Worm (Caenorhabditis elegans) whole organism, L4 larva: Measurements from ENCODE around the gene odr-7.
A peak's percentile ranks its signal among the peaks of the same experiment; 100 is the strongest.

Source experiments
- D1046.2 ChIP-seq: fragments of 200-800 bp; sonication (Bioruptor generic); IDR thresholded peaks from 2 replicates; pipeline ENCODE4 v1.3.6; 2022; ENCODE audit warnings: missing genetic modification characterization, missing compliant biosample characterization
- F10B5.3 ChIP-seq: sonication (generic microtip); optimal IDR thresholded peaks from 2 replicates; lab custom pipeline; 2016; ENCODE audit warnings: mild to moderate bottlenecking, missing genetic modification characterization, missing compliant biosample characterization
- T20F7.1 ChIP-seq: fragments of 200-800 bp; sonication (Bioruptor generic); optimal IDR thresholded peaks from 2 replicates; lab custom pipeline; 2018; ENCODE audit warnings: mild to moderate bottlenecking, missing genetic modification characterization, missing compliant biosample characterization
- aha-1 ChIP-seq: fragments of 150-350 bp; peaks from one replicate; lab custom pipeline; 2014; ENCODE audit warnings: missing biosample characterization, missing genetic modification characterization
- ceh-20 ChIP-seq: fragments of 200-800 bp; sonication (Bioruptor generic); IDR thresholded peaks from 2 replicates; pipeline ENCODE4 v1.3.6; 2022; ENCODE audit warnings: missing genetic modification reagents, missing genetic modification characterization, missing compliant biosample characterization
- cey-2 ChIP-seq: sonication (generic microtip); optimal IDR thresholded peaks from 3 replicates; lab custom pipeline; 2017; ENCODE audit warnings: missing genetic modification characterization, mild to moderate bottlenecking, missing compliant biosample characterization, antibody characterized with exemption, borderline replicate concordance; ENCODE audit not compliant: insufficient read depth
- daf-16 ChIP-seq, 3 experiments: sonication (generic microtip); optimal IDR thresholded peaks; 2 replicates each; lab custom pipeline; 2016 to 2017; ENCODE audit warnings: missing genetic modification characterization in 3 of 3, missing genetic modification reagents in 3 of 3, mild to moderate bottlenecking in 2 of 3, missing compliant biosample characterization in 2 of 3, missing biosample characterization in 1 of 3, moderate library complexity in 1 of 3
- dmd-6 ChIP-seq: fragments of 200-800 bp; sonication (Bioruptor generic); IDR thresholded peaks from 2 replicates; pipeline ENCODE4 v1.3.6; 2022; ENCODE audit warnings: missing genetic modification reagents, missing genetic modification characterization, missing compliant biosample characterization
- dpl-1 ChIP-seq: fragments of 150-350 bp; optimal IDR thresholded peaks from 2 replicates; lab custom pipeline; 2014; ENCODE audit warnings: missing biosample characterization, missing genetic modification reagents, missing genetic modification characterization
- duxl-1 ChIP-seq: sonication (generic microtip); optimal IDR thresholded peaks from 2 replicates; lab custom pipeline; 2016; ENCODE audit warnings: mild to moderate bottlenecking, missing genetic modification characterization, moderate library complexity, missing compliant biosample characterization; ENCODE audit not compliant: poor library complexity
- dve-1 ChIP-seq: sonication (generic microtip); optimal IDR thresholded peaks from 2 replicates; lab custom pipeline; 2017; ENCODE audit warnings: antibody characterized with exemption, mild to moderate bottlenecking, missing genetic modification characterization, missing compliant biosample characterization; ENCODE audit not compliant: insufficient read depth
- egl-27 ChIP-seq: sonication (generic microtip); optimal IDR thresholded peaks from 3 replicates; lab custom pipeline; 2017; ENCODE audit warnings: missing biosample characterization, missing genetic modification reagents, missing genetic modification characterization
- fos-1 ChIP-seq: fragments of 150-350 bp; optimal IDR thresholded peaks from 2 replicates; lab custom pipeline; 2014; ENCODE audit warnings: missing biosample characterization, missing genetic modification characterization
- hlh-11 ChIP-seq: fragments of 200-800 bp; sonication (Bioruptor generic); optimal IDR thresholded peaks from 2 replicates; lab custom pipeline; 2018; ENCODE audit warnings: mild to moderate bottlenecking, missing genetic modification characterization, missing compliant biosample characterization
- hlh-30 ChIP-seq: sonication (generic microtip); optimal IDR thresholded peaks from 2 replicates; lab custom pipeline; 2017; ENCODE audit warnings: antibody characterized with exemption, mild to moderate bottlenecking, missing genetic modification characterization, missing compliant biosample characterization; ENCODE audit not compliant: insufficient read depth
- hmg-1.1 ChIP-seq: fragments of 200-800 bp; sonication (Bioruptor generic); IDR thresholded peaks from 2 replicates; pipeline ENCODE4 v1.3.6; 2022; ENCODE audit warnings: missing genetic modification reagents, missing genetic modification characterization, missing compliant biosample characterization
- lin-1 ChIP-seq: fragments of 200-800 bp; sonication (Bioruptor generic); IDR thresholded peaks from 2 replicates; pipeline ENCODE4 v1.3.6; 2022; ENCODE audit warnings: missing genetic modification reagents, missing genetic modification characterization, missing compliant biosample characterization
- lsy-2 ChIP-seq, 2 experiments: fragments of 150-350 bp in 1 of 2; sonication (generic microtip) in 1 of 2; optimal IDR thresholded peaks; 2 replicates each; lab custom pipeline; 2014 to 2017; ENCODE audit warnings: missing biosample characterization in 2 of 2, missing genetic modification characterization in 2 of 2
- mdt-29 ChIP-seq: fragments of 200-800 bp; sonication (Bioruptor generic); IDR thresholded peaks from 2 replicates; pipeline ENCODE4 v1.3.6; 2022; ENCODE audit warnings: missing genetic modification reagents, missing genetic modification characterization, missing compliant biosample characterization
- mep-1 ChIP-seq: fragments of 150-350 bp; sonication (generic microtip); optimal IDR thresholded peaks from 3 replicates; lab custom pipeline; 2014; ENCODE audit warnings: missing biosample characterization, missing genetic modification characterization
- mxl-2 ChIP-seq: fragments of 200-800 bp; sonication (Bioruptor generic); conservative IDR thresholded peaks from 2 replicates; pipeline ENCODE4 v1.3.6; 2022; ENCODE audit warnings: missing genetic modification reagents, missing genetic modification characterization, missing compliant biosample characterization
- mxl-3 ChIP-seq: fragments of 200-800 bp; sonication (Bioruptor generic); optimal IDR thresholded peaks from 2 replicates; lab custom pipeline; 2018; ENCODE audit warnings: mild to moderate bottlenecking, missing genetic modification characterization, missing compliant biosample characterization
- nhr-10 ChIP-seq: fragments of 150-350 bp; optimal IDR thresholded peaks from 2 replicates; lab custom pipeline; 2014; ENCODE audit warnings: missing biosample characterization, missing genetic modification characterization
- nhr-102 ChIP-seq: sonication (generic microtip); optimal IDR thresholded peaks from 2 replicates; lab custom pipeline; 2016; ENCODE audit warnings: mild to moderate bottlenecking, missing genetic modification characterization, moderate library complexity, missing compliant biosample characterization
- nhr-11 ChIP-seq: fragments of 150-350 bp; optimal IDR thresholded peaks from 2 replicates; lab custom pipeline; 2014; ENCODE audit warnings: missing biosample characterization, missing genetic modification characterization
- nhr-28 ChIP-seq: fragments of 150-350 bp; optimal IDR thresholded peaks from 2 replicates; lab custom pipeline; 2014; ENCODE audit warnings: missing biosample characterization, missing genetic modification characterization
- nhr-42 ChIP-seq: fragments of 200-800 bp; sonication (Bioruptor generic); IDR thresholded peaks from 2 replicates; pipeline ENCODE4 v1.3.6; 2022; ENCODE audit warnings: missing genetic modification characterization, missing compliant biosample characterization
- nhr-48 ChIP-seq: sonication (generic microtip); optimal IDR thresholded peaks from 2 replicates; lab custom pipeline; 2016; ENCODE audit warnings: mild to moderate bottlenecking, missing genetic modification characterization, missing compliant biosample characterization
- nhr-77 ChIP-seq: fragments of 150-350 bp; optimal IDR thresholded peaks from 2 replicates; lab custom pipeline; 2014; ENCODE audit warnings: missing biosample characterization, missing genetic modification characterization
- pha-4 ChIP-seq, 2 experiments: fragments of 150-350 bp in 1 of 2; fragments of 200-800 bp in 1 of 2; sonication (Bioruptor generic) in 1 of 2; IDR thresholded peaks in 1 of 2; optimal IDR thresholded peaks in 1 of 2; 2 replicates each; pipeline versions ENCODE4 v1.3.6 to Lab custom; 2014 to 2022; ENCODE audit warnings: missing genetic modification characterization in 2 of 2, missing genetic modification reagents in 2 of 2, missing biosample characterization in 1 of 2, missing compliant biosample characterization in 1 of 2
- php-3 ChIP-seq: fragments of 200-800 bp; sonication (Bioruptor generic); IDR thresholded peaks from 2 replicates; pipeline ENCODE4 v1.3.6; 2022; ENCODE audit warnings: missing genetic modification reagents, missing genetic modification characterization, missing compliant biosample characterization
- rbr-2 ChIP-seq: sonication (generic microtip); optimal IDR thresholded peaks from 2 replicates; lab custom pipeline; 2016; ENCODE audit warnings: missing genotype, missing genetic modification characterization, missing compliant biosample characterization
- saeg-2 ChIP-seq: fragments of 200-800 bp; sonication (Bioruptor generic); IDR thresholded peaks from 2 replicates; pipeline ENCODE4 v1.3.6; 2022; ENCODE audit warnings: missing genetic modification reagents, missing genetic modification characterization, missing compliant biosample characterization
- snpc-4 ChIP-seq: fragments of 150-350 bp; optimal IDR thresholded peaks from 2 replicates; lab custom pipeline; 2014; ENCODE audit warnings: missing biosample characterization, missing genetic modification characterization
- tra-1 ChIP-seq: fragments of 200-800 bp; sonication (Bioruptor generic); IDR thresholded peaks from 2 replicates; pipeline ENCODE4 v1.3.6; 2022; ENCODE audit warnings: missing genetic modification reagents, missing genetic modification characterization, missing compliant biosample characterization
- unc-62 ChIP-seq, 3 experiments: fragments of 150-350 bp in 1 of 3; sonication (generic microtip); optimal IDR thresholded peaks in 2 of 3; peaks in 1 of 3; 1 replicate in 1 of 3; 2 replicates in 2 of 3; lab custom pipeline; 2014 to 2017; ENCODE audit warnings: missing biosample characterization in 3 of 3, missing genetic modification characterization in 3 of 3, missing genetic modification reagents in 3 of 3, missing genotype in 1 of 3
- zfp-3 ChIP-seq: fragments of 200-800 bp; sonication (Bioruptor generic); conservative IDR thresholded peaks from 2 replicates; pipeline ENCODE4 v1.3.6; 2022; ENCODE audit warnings: missing genetic modification reagents, missing genetic modification characterization, missing compliant biosample characterization

odr-7 gene

DNA sequence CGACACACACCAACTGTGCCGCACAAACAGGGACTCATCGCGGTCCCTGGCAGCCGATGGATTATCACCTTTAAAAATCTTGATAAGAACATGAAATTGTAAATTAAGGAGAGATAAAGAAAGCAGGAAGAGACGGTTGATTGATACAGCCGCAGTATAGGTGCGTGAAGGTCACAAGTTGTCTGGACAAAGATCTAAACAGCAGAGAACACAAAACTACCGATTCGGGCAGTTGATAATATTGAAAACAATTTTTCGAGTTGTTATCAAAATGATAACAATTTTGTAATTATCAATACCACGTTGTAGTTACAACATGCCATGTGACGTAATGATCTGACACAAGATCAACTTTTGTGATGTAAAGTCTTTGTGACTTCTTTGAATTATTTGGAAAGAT lies 39.3 kb upstream of the odr-7 start (continued):
- TF ChIP-seq mxl-2 (GFP tag; lab: Robert Waterston, UW): no peak
- peak in 1 of 2 experiments; percentile 70 for TF ChIP-seq daf-16 (GFP tag; optimal IDR thresholded peaks at IDR 0.05; lab: Kevin White, UChicago)
- TF ChIP-seq daf-16 (tag; optimal IDR thresholded peaks at IDR 0.05; lab: Kevin White, UChicago): peak; percentile 99
- peak; percentile 92 for TF ChIP-seq nhr-77
- TF ChIP-seq F10B5.3 (tag; lab: Kevin White, UChicago): no peak
- TF ChIP-seq pha-4 (GFP tag; IDR thresholded peaks at IDR 0.05; lab: Robert Waterston, UW): peak; percentile 51; the same call in 1 of the 2 replicates
- TF ChIP-seq pha-4 (tag; optimal IDR thresholded peaks at IDR 0.05; lab: Kevin White, UChicago): no peak
- no peak for TF ChIP-seq egl-27 (tag; lab: Kevin White, UChicago)
- TF ChIP-seq rbr-2 (tag; lab: Kevin White, UChicago): peak; percentile 27
- no peak for TF ChIP-seq snpc-4
- 0 out of 2 replicates have a peak, but pooled peaks have one; percentile 43 for TF ChIP-seq ceh-20 (GFP tag; lab: Robert Waterston, UW)
- TF ChIP-seq nhr-102 (tag; lab: Kevin White, UChicago): peak; percentile 98
- peak; percentile 48 for TF ChIP-seq duxl-1
- peak; percentile 91 for TF ChIP-seq cey-2
- peak; percentile 98 for TF ChIP-seq dmd-6 (GFP tag; lab: Robert Waterston, UW)
- peak; percentile 99 for TF ChIP-seq nhr-28 (tag; lab: Kevin White, UChicago)
- peak; percentile 94 for TF ChIP-seq php-3 (GFP tag; lab: Robert Waterston, UW)
- TF ChIP-seq unc-62 (GFP tag; optimal IDR thresholded peaks at IDR 0.05 in 1 of 2; lab: Kevin White, UChicago): peak in 1 of 2 experiments; percentile 81
- no peak for TF ChIP-seq unc-62 (tag; optimal IDR thresholded peaks at IDR 0.05; lab: Kevin White, UChicago)
- peak; percentile 97 for TF ChIP-seq nhr-10 (tag; lab: Kevin White, UChicago)
- TF ChIP-seq mdt-29 (GFP tag; lab: Robert Waterston, UW): peak; percentile 65
- no peak for TF ChIP-seq hmg-1.1 (GFP tag; lab: Robert Waterston, UW)
- TF ChIP-seq nhr-11 (tag; lab: Kevin White, UChicago): peak; percentile 41
- no peak for TF ChIP-seq fos-1 (tag; lab: Kevin White, UChicago)
- peak; percentile 94 for TF ChIP-seq nhr-48 (tag; lab: Kevin White, UChicago)
- TF ChIP-seq D1046.2 (GFP tag; lab: Robert Waterston, UW): no peak
- TF ChIP-seq mxl-3 (GFP tag; lab: Kevin White, UChicago): peak; percentile 85
- TF ChIP-seq hlh-11 (tag; lab: Kevin White, UChicago): peak; percentile 97
- peak; percentile 56; the same call in 1 of the 2 replicates for TF ChIP-seq saeg-2 (GFP tag; lab: Robert Waterston, UW)
- peak; percentile 78 for TF ChIP-seq lin-1 (GFP tag; lab: Robert Waterston, UW)
- TF ChIP-seq tra-1: peak; percentile 89
- TF ChIP-seq T20F7.1: peak; percentile 61
- TF ChIP-seq lsy-2 (tag; optimal IDR thresholded peaks at IDR 0.05; lab: Kevin White, UChicago): peak in 1 of 2 experiments; percentile 83
- 0 out of 2 replicates have a peak, but pooled peaks have one; percentile 32 for TF ChIP-seq zfp-3 (GFP tag; lab: Robert Waterston, UW)
- peak; percentile 98 for TF ChIP-seq dve-1 (tag; lab: Kevin White, UChicago)
- TF ChIP-seq dpl-1 (GFP tag; lab: Kevin White, UChicago): peak; percentile 54
- TF ChIP-seq mep-1 (tag; lab: Kevin White, UChicago): peak; percentile 82
- TF ChIP-seq nhr-42: 0 out of 2 replicates have a peak, but pooled peaks have one; percentile 55

DNA sequence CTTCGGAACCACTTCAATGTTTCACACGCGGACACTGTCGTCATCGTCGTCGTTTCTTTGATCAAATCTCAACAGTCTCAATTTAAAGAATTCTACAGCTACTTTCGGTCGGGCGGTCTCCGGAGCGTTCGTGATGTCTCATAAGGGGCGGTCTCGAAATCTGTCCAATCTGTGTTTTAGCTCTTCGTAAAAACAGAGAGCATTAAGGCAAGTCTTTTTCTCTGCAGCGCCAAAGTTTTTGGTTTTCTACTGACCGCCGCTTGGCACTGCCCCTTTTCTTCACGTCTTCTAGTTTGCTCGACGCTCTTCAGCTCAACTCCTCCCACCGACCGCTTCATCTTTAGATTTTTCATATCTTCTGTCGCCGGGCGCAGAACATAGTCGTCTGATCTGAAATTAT lies 31.0 kb upstream of the odr-7 start, which contains the start of gene lips-1:
Gene lips-1 (plus strand): TSS at position 301 of the 400 bp plus-strand sequence.
- TF ChIP-seq aha-1 (tag; lab: Kevin White, UChicago) (peak; percentile 75), tra-1 (no peak)

DNA sequence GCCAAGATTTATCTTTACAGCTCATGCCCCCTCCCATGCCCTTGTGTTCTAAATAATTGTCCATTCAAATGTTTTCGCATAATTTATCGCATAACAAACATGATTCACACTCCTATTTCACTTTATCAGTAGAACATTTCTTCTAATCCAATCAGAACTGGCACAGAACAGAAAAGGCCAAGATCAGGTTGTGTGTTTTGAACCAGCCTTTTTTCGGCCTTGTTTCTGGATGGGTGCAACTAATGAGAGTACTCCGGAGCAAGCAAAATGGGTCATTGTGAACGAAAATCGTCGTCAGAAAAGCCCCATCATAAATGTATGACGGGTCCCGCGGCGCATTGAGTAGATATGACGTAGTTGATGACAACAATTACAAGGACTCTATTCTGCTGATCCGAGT lies 29.7 kb upstream of the odr-7 start:
- TF ChIP-seq unc-62 (GFP tag; optimal IDR thresholded peaks at IDR 0.05 in 1 of 2; lab: Kevin White, UChicago) (peak in 1 of 2 experiments; percentile 85), unc-62 (tag; optimal IDR thresholded peaks at IDR 0.05; lab: Kevin White, UChicago) (no peak), hlh-30 (tag; lab: Kevin White, UChicago) (no peak)
